Fruit fly (Drosophila melanogaster): ENCODE measurements around the gene CG32191.

Gene CG32191

DNA sequence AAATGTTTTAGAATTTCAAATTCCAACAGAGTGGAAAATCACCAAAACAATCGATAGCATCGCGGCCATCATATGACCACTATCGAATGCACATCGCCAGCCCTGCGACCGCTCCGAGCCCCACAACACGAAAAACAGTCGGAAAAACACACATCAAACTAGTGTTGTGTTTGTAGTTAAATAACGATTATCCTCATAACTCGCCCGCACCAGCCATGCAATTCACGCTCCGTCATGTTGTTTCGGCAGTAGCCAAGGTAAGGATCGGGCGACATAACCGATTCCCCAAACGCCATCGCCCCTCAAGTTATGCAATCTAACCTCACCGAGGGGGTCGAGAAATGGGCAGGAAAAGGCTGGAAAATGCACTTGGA lies 38.0 kb upstream of the CG32191 start (continued):
- TF ChIP-seq sc (optimal IDR thresholded peaks at IDR 0.05) (no peak), sc (GFP tag; optimal IDR thresholded peaks at IDR 0.05) (no peak), Fer1 (GFP tag; optimal IDR thresholded peaks at IDR 0.05) (no peak), CG1647 (GFP tag; optimal IDR thresholded peaks at IDR 0.05) (no peak), NfI (GFP tag; optimal IDR thresholded peaks at IDR 0.05) (no peak), Med (GFP tag) (no peak), CG10267 (tag; optimal IDR thresholded peaks at IDR 0.05) (no peak), CG6854 (GFP tag; optimal IDR thresholded peaks at IDR 0.05) (no peak), Drgx (GFP tag; IDR thresholded peaks at IDR 0.05) (peak; percentile 20; the same call in 1 of the 2 replicates), CG11504 (tag; optimal IDR thresholded peaks at IDR 0.05) (no peak), HmgD (GFP tag; optimal IDR thresholded peaks at IDR 0.05) (no peak), CG31441 (GFP tag; IDR thresholded peaks at IDR 0.05) (no peak), CG12219 (GFP tag; optimal IDR thresholded peaks at IDR 0.05) (no peak), CG7372 (GFP tag; IDR thresholded peaks at IDR 0.05) (no peak), ase (GFP tag; IDR thresholded peaks at IDR 0.05) (no peak), Lpt (GFP tag; optimal IDR thresholded peaks at IDR 0.05) (no peak), HLH4C (GFP tag; IDR thresholded peaks at IDR 0.05; ENCODE audit: partially characterized antibody) (peak; percentile 40; the same call in 2 of the 3 replicates), CG18476 (GFP tag; optimal IDR thresholded peaks at IDR 0.05) (no peak), Awh (GFP tag; IDR thresholded peaks at IDR 0.05) (no peak), CG11695 (GFP tag; IDR thresholded peaks at IDR 0.05) (no peak), ranshi (GFP tag; IDR thresholded peaks at IDR 0.05) (no peak), CG4360 (GFP tag; IDR thresholded peaks at IDR 0.05) (no peak), nau (GFP tag; optimal IDR thresholded peaks at IDR 0.05) (no peak), Deaf1 (tag; optimal IDR thresholded peaks at IDR 0.05) (peak; percentile 36), chinmo (GFP tag; IDR thresholded peaks at IDR 0.05; ENCODE audit: partially characterized antibody) (0 out of 4 replicates have a peak, but pooled peaks have one; percentile 62), ERR (GFP tag; optimal IDR thresholded peaks at IDR 0.05) (no peak), CG12299 (tag; optimal IDR thresholded peaks at IDR 0.05) (no peak), Nf-YC (tag; optimal IDR thresholded peaks at IDR 0.05) (no peak), chif (GFP tag; optimal IDR thresholded peaks at IDR 0.05) (no peak), CG33557 (GFP tag; optimal IDR thresholded peaks at IDR 0.05) (no peak), Stat92E (GFP tag; optimal IDR thresholded peaks at IDR 0.05) (no peak), Mad (GFP tag; optimal IDR thresholded peaks at IDR 0.05) (no peak), CG17361 (GFP tag; IDR thresholded peaks at IDR 0.05) (no peak), sima (GFP tag; optimal IDR thresholded peaks at IDR 0.05) (no peak), CG18011 (GFP tag; optimal IDR thresholded peaks at IDR 0.05) (no peak), CG34422 (GFP tag; IDR thresholded peaks at IDR 0.05) (peak; percentile 66), br (optimal IDR thresholded peaks at IDR 0.05) (no peak), tll (GFP tag; optimal IDR thresholded peaks at IDR 0.05) (no peak), danr (GFP tag; IDR thresholded peaks at IDR 0.05) (no peak), CkIIα-i1 (GFP tag; IDR thresholded peaks at IDR 0.05) (no peak), CG1233 (GFP tag; optimal IDR thresholded peaks at IDR 0.05) (no peak), zfh2 (GFP tag; optimal IDR thresholded peaks at IDR 0.05) (peak; percentile 16), CG2116 (GFP tag; optimal IDR thresholded peaks at IDR 0.05) (no peak), CG13123 (GFP tag; optimal IDR thresholded peaks at IDR 0.05) (no peak), ro (GFP tag; IDR thresholded peaks at IDR 0.05) (no peak), CG8281 (tag; optimal IDR thresholded peaks at IDR 0.05) (no peak), bsh (GFP tag; optimal IDR thresholded peaks at IDR 0.05) (no peak), tgo (GFP tag; IDR thresholded peaks at IDR 0.05) (no peak), CG4854 (GFP tag; optimal IDR thresholded peaks at IDR 0.05) (no peak), Atf6 (GFP tag; IDR thresholded peaks at IDR 0.05) (no peak), Ravus (GFP tag; IDR thresholded peaks at IDR 0.05) (no peak), croc (GFP tag; conservative IDR thresholded peaks at IDR 0.05) (no peak)

Measured in whole organism, embryonic.